Worm (Caenorhabditis elegans) whole organism, young adult: Measurements from ENCODE around the gene mup-4.
"Not testable (repeated sequence)": the region's sequence is repeated elsewhere in the genome, so short reads cannot be mapped to it uniquely, and the experiment has no call there.

Source experiments
- B0261.1 ChIP-seq: sonication (generic microtip); optimal IDR thresholded peaks from 2 replicates; lab custom pipeline; 2016; ENCODE audit warnings: mild to moderate bottlenecking, missing genetic modification characterization, moderate library complexity, missing compliant biosample characterization
- D2030.7 ChIP-seq: fragments of 200-800 bp; sonication (Bioruptor generic); IDR thresholded peaks from 2 replicates; pipeline ENCODE4 v1.3.6; 2022; ENCODE audit warnings: missing genetic modification reagents, missing genetic modification characterization, missing compliant biosample characterization
- F23B12.7 ChIP-seq: sonication (generic microtip); optimal IDR thresholded peaks from 2 replicates; lab custom pipeline; 2017; ENCODE audit warnings: missing genetic modification characterization, mild to moderate bottlenecking, missing compliant biosample characterization, antibody characterized with exemption, moderate library complexity; ENCODE audit not compliant: insufficient read depth
- F37B4.10 ChIP-seq: fragments of 200-800 bp; sonication (Bioruptor generic); IDR thresholded peaks from 2 replicates; pipeline ENCODE4 v1.3.6; 2022; ENCODE audit warnings: missing genetic modification characterization, missing compliant biosample characterization
- F57A8.1 ChIP-seq: fragments of 200-800 bp; sonication (Bioruptor generic); optimal IDR thresholded peaks from 2 replicates; lab custom pipeline; 2018; ENCODE audit warnings: mild to moderate bottlenecking, missing genetic modification characterization, moderate library complexity, missing compliant biosample characterization
- T26A5.8 ChIP-seq: sonication (generic microtip); optimal IDR thresholded peaks from 2 replicates; lab custom pipeline; 2016; ENCODE audit warnings: missing genetic modification characterization, missing compliant biosample characterization
- Y53F4B.3 ChIP-seq: fragments of 200-800 bp; sonication (Bioruptor generic); IDR thresholded peaks from 2 replicates; pipeline ENCODE4 v1.3.6; 2022; ENCODE audit warnings: missing genetic modification reagents, missing genetic modification characterization, missing compliant biosample characterization
- Y56A3A.18 ChIP-seq: fragments of 200-800 bp; sonication (Bioruptor generic); IDR thresholded peaks from 2 replicates; pipeline ENCODE4 v1.3.6; 2022; ENCODE audit warnings: missing genetic modification reagents, missing genetic modification characterization, missing compliant biosample characterization
- Y95B8A.8 ChIP-seq: fragments of 200-800 bp; sonication (Bioruptor generic); IDR thresholded peaks from 2 replicates; pipeline ENCODE4 v1.3.6; 2022; ENCODE audit warnings: missing genetic modification reagents, missing genetic modification characterization, missing compliant biosample characterization
- ZK185.1 ChIP-seq: sonication (generic microtip); optimal IDR thresholded peaks from 2 replicates; lab custom pipeline; 2016; ENCODE audit warnings: mild to moderate bottlenecking, missing genetic modification characterization, missing compliant biosample characterization; ENCODE audit not compliant: poor library complexity, severe bottlenecking
- akir-1 ChIP-seq: fragments of 200-800 bp; sonication (Bioruptor generic); optimal IDR thresholded peaks from 2 replicates; lab custom pipeline; 2018; ENCODE audit warnings: mild to moderate bottlenecking, missing genetic modification characterization, moderate library complexity, missing compliant biosample characterization
- attf-5 ChIP-seq: fragments of 200-800 bp; sonication (Bioruptor generic); optimal IDR thresholded peaks from 2 replicates; lab custom pipeline; 2018; ENCODE audit warnings: mild to moderate bottlenecking, missing genetic modification characterization, missing compliant biosample characterization
- attf-6 ChIP-seq: fragments of 200-800 bp; sonication (Bioruptor generic); IDR thresholded peaks from 2 replicates; pipeline ENCODE4 v1.3.6; 2022; ENCODE audit warnings: missing genetic modification reagents, missing genetic modification characterization, missing compliant biosample characterization
- bed-2 ChIP-seq: fragments of 200-800 bp; sonication (Bioruptor generic); IDR thresholded peaks from 2 replicates; pipeline ENCODE4 v1.3.6; 2022; ENCODE audit warnings: missing genetic modification reagents, missing genetic modification characterization, missing compliant biosample characterization
- chd-7 ChIP-seq: sonication (generic microtip); optimal IDR thresholded peaks from 2 replicates; lab custom pipeline; 2016; ENCODE audit warnings: mild to moderate bottlenecking, missing genetic modification characterization, moderate library complexity, missing compliant biosample characterization
- dox-1 ChIP-seq: fragments of 200-800 bp; sonication (Bioruptor generic); IDR thresholded peaks from 2 replicates; pipeline ENCODE4 v1.3.6; 2022; ENCODE audit warnings: missing genetic modification reagents, missing genetic modification characterization, missing compliant biosample characterization
- efl-1 ChIP-seq: fragments of 150-350 bp; optimal IDR thresholded peaks from 2 replicates; lab custom pipeline; 2014; ENCODE audit warnings: missing biosample characterization, missing genetic modification reagents, missing genetic modification characterization
- egl-44 ChIP-seq: fragments of 200-800 bp; sonication (Bioruptor generic); IDR thresholded peaks from 2 replicates; pipeline ENCODE4 v1.3.6; 2022; ENCODE audit warnings: missing genetic modification reagents, missing genetic modification characterization, missing compliant biosample characterization
- egrh-3 ChIP-seq: fragments of 200-800 bp; sonication (Bioruptor generic); IDR thresholded peaks from 2 replicates; pipeline ENCODE4 v1.3.6; 2022; ENCODE audit warnings: missing genetic modification reagents, missing genetic modification characterization, missing compliant biosample characterization
- ekl-4 ChIP-seq: fragments of 200-800 bp; sonication (Bioruptor generic); IDR thresholded peaks from 2 replicates; pipeline ENCODE4 v1.3.6; 2022; ENCODE audit warnings: missing genetic modification reagents, missing genetic modification characterization, missing compliant biosample characterization
- ets-4 ChIP-seq: fragments of 200-800 bp; sonication (Bioruptor generic); optimal IDR thresholded peaks from 2 replicates; lab custom pipeline; 2018; ENCODE audit warnings: mild to moderate bottlenecking, missing genetic modification characterization, missing compliant biosample characterization
- him-1 ChIP-seq: sonication (generic microtip); optimal IDR thresholded peaks from 2 replicates; lab custom pipeline; 2016; ENCODE audit warnings: missing genotype, missing genetic modification reagents, missing genetic modification characterization, missing compliant biosample characterization
- hmg-20 ChIP-seq: fragments of 200-800 bp; sonication (Bioruptor generic); IDR thresholded peaks from 2 replicates; pipeline ENCODE4 v1.3.6; 2022; ENCODE audit warnings: missing genetic modification reagents, missing genetic modification characterization, missing compliant biosample characterization
- lin-35 ChIP-seq, 3 experiments: fragments of 150-350 bp in 2 of 3; sonication (generic microtip) in 1 of 3; optimal IDR thresholded peaks; 2 replicates each; lab custom pipeline; 2014 to 2018; ENCODE audit warnings: missing biosample characterization in 3 of 3, missing genetic modification characterization in 3 of 3, missing genetic modification reagents in 3 of 3
- lin-54 ChIP-seq: fragments of 200-800 bp; sonication (Bioruptor generic); optimal IDR thresholded peaks from 2 replicates; lab custom pipeline; 2018; ENCODE audit warnings: mild to moderate bottlenecking, missing genetic modification characterization, missing compliant biosample characterization
- lir-1 ChIP-seq: fragments of 200-800 bp; sonication (Bioruptor generic); conservative IDR thresholded peaks from 2 replicates; pipeline ENCODE4 v1.3.6; 2022; ENCODE audit warnings: missing genetic modification reagents, missing genetic modification characterization, missing compliant biosample characterization
- lsl-1 ChIP-seq: fragments of 200-800 bp; sonication (Bioruptor generic); optimal IDR thresholded peaks from 2 replicates; lab custom pipeline; 2018; ENCODE audit warnings: mild to moderate bottlenecking, missing genetic modification characterization, moderate library complexity, missing compliant biosample characterization
- madf-10 ChIP-seq: sonication (generic microtip); optimal IDR thresholded peaks from 2 replicates; lab custom pipeline; 2016; ENCODE audit warnings: mild to moderate bottlenecking, missing genetic modification characterization, missing compliant biosample characterization
- madf-3 ChIP-seq: fragments of 200-800 bp; sonication (Bioruptor generic); IDR thresholded peaks from 2 replicates; pipeline ENCODE4 v1.3.6; 2022; ENCODE audit warnings: missing genetic modification reagents, missing genetic modification characterization, missing compliant biosample characterization
- madf-6 ChIP-seq: fragments of 200-800 bp; sonication (Bioruptor generic); IDR thresholded peaks from 2 replicates; pipeline ENCODE4 v1.3.6; 2022; ENCODE audit warnings: missing genetic modification reagents, missing genetic modification characterization, missing compliant biosample characterization
- mxl-1 ChIP-seq: sonication (generic microtip); optimal IDR thresholded peaks from 2 replicates; lab custom pipeline; 2016; ENCODE audit warnings: missing genetic modification characterization, missing compliant biosample characterization
- nfya-1 ChIP-seq: sonication (generic microtip); optimal IDR thresholded peaks from 2 replicates; lab custom pipeline; 2017; ENCODE audit warnings: antibody characterized with exemption, missing compliant biosample characterization, missing genetic modification characterization, borderline replicate concordance; ENCODE audit not compliant: insufficient read depth
- nfyb-1 ChIP-seq: fragments of 200-800 bp; sonication (Bioruptor generic); IDR thresholded peaks from 2 replicates; pipeline ENCODE4 v1.3.6; 2022; ENCODE audit warnings: missing genetic modification reagents, missing genetic modification characterization, missing compliant biosample characterization
- nhr-80 ChIP-seq: sonication (generic microtip); optimal IDR thresholded peaks from 2 replicates; lab custom pipeline; 2016; ENCODE audit warnings: missing genetic modification characterization, missing compliant biosample characterization
- nhr-90 ChIP-seq: sonication (generic microtip); optimal IDR thresholded peaks from 2 replicates; lab custom pipeline; 2016; ENCODE audit warnings: missing genotype, mild to moderate bottlenecking, missing genetic modification characterization, missing compliant biosample characterization
- pha-4 ChIP-seq: fragments of 150-350 bp; sonication (generic microtip); optimal IDR thresholded peaks from 2 replicates; lab custom pipeline; 2014; ENCODE audit warnings: missing biosample characterization, missing genetic modification reagents, missing genetic modification characterization
- repo-1 ChIP-seq: sonication (generic microtip); optimal IDR thresholded peaks from 2 replicates; lab custom pipeline; 2017; ENCODE audit warnings: mild to moderate bottlenecking, missing genetic modification characterization, missing compliant biosample characterization
- snpc-1.1 ChIP-seq: sonication (generic microtip); optimal IDR thresholded peaks from 2 replicates; lab custom pipeline; 2017; ENCODE audit warnings: missing genetic modification characterization, mild to moderate bottlenecking, missing compliant biosample characterization, antibody characterized with exemption, moderate library complexity, missing genotype, missing genetic modification reagents; ENCODE audit not compliant: insufficient read depth
- somi-1 ChIP-seq: fragments of 200-800 bp; sonication (Bioruptor generic); optimal IDR thresholded peaks from 2 replicates; lab custom pipeline; 2018; ENCODE audit warnings: mild to moderate bottlenecking, missing genetic modification characterization, missing compliant biosample characterization
- sptf-2 ChIP-seq: fragments of 200-800 bp; sonication (Bioruptor generic); optimal IDR thresholded peaks from 2 replicates; lab custom pipeline; 2018; ENCODE audit warnings: mild to moderate bottlenecking, missing genetic modification characterization, missing compliant biosample characterization
- tbp1 ChIP-seq: fragments of 200-800 bp; sonication (Bioruptor generic); optimal IDR thresholded peaks from 2 replicates; lab custom pipeline; 2018; ENCODE audit warnings: mild to moderate bottlenecking, missing genetic modification characterization, missing compliant biosample characterization
- xnd-1 ChIP-seq: sonication (generic microtip); optimal IDR thresholded peaks from 2 replicates; lab custom pipeline; 2016; ENCODE audit warnings: missing genotype, missing genetic modification reagents, missing genetic modification characterization, missing compliant biosample characterization
- ztf-26 ChIP-seq: sonication (generic microtip); optimal IDR thresholded peaks from 2 replicates; lab custom pipeline; 2017; ENCODE audit warnings: missing genetic modification characterization, missing compliant biosample characterization

Gene mup-4

DNA sequence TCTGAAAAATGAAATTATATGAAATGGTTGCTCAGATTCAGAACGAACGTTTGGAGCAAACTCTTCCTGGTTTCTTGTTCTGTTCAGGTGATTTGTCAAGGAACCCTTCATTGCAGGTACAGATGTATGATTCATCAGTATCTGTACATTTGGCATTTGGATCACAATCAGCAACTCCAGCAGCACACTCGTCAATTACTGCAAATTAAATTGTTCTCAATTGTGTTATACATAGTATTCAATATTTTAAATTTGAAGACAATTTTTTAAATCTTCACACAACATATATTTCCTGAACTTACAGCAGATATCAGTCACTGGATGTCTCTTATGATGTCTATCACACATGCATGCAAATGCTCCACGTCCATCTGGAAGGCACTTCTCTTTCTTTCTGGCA, 4.1 kb downstream of the mup-4 start:
- no peak for TF ChIP-seq lsl-1 (GFP tag; lab: Kevin White, UChicago)
- TF ChIP-seq B0261.1 (tag; lab: Kevin White, UChicago): no peak
- no peak for TF ChIP-seq snpc-1.1
- TF ChIP-seq Y56A3A.18 (GFP tag; lab: Robert Waterston, UW): no peak
- TF ChIP-seq lin-35 (GFP tag; optimal IDR thresholded peaks at IDR 0.05; lab: Kevin White, UChicago): no peak
- TF ChIP-seq nfyb-1 (GFP tag; lab: Robert Waterston, UW): no peak
- TF ChIP-seq ets-4 (GFP tag; lab: Kevin White, UChicago): no peak
- no peak for TF ChIP-seq attf-5

DNA sequence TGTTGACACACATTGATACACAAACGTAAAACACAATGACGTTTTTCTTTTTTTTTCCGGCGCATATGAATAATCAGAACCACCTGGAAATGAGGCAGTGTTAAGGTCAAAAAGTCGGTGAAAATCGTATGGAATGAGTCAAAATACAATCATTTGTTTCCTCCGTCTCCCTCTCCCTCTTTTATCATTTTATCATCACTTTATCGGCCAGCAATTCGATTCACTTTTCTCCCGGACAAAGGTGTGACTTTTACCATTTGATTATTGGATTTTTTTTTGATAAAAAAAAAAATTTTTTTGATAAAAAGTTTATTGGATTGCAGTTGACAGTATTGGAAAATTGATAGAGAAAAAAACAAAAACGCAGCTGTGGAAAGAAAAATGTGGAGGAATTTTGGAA, 10.0 kb downstream of the mup-4 start:
- TF ChIP-seq dox-1 (peak; percentile 62), pha-4 (tag; lab: Kevin White, UChicago) (no peak), nhr-80 (peak; percentile 96), ets-4 (GFP tag; lab: Kevin White, UChicago) (peak; percentile 61)

DNA sequence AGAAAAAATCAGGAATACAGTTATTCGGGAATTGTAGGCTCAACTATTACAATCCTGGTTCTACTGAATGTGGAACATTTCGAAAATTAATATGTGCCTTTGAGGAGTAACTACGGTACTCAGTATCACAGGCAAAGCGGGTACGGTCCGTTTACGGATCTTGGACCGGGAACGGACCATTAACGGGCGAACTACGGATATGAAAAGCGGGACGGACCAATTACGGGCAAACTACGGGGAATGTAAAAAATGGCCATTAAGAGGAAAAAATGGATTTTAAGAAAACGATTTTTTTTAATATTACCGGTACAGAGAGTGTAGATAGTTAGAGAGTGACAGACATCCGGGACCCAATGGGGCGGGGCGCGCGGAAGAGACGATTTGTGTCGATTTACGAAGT, 19.9 kb downstream of the mup-4 start, which contains the start of gene H14A12.5:
Gene H14A12.5 (minus strand): TSS at position 101 of the 400 bp plus-strand sequence.
- TF ChIP-seq Y95B8A.8 (GFP tag; lab: Robert Waterston, UW); mxl-1 (tag; lab: Kevin White, UChicago); F57A8.1 (GFP tag; lab: Kevin White, UChicago): not testable (repeated sequence)

DNA sequence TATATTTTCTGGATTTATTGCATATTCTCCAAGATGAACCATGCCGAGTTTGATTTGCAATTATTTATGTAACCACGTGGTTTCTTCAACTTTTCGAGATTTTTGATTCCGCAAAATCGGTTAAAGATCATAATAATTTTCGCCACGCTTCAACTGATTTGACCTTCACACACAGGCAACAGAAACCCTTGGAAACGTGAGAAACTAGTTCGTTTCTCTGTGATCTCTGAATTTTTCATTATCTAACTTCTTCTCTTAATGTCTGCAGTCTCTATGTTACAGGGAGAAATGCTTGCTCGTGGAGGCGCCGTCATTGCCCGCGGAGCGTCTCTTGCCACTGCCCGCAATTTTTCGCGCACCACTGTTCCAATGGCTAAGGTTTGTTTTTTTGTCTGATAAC, 23.6 kb downstream of the mup-4 start, which contains the start of gene fum-1:
Gene fum-1 (plus strand): TSS at position 259 of the 400 bp plus-strand sequence.
- TF ChIP-seq madf-10: peak; percentile 40
- TF ChIP-seq Y53F4B.3 (GFP tag; lab: Robert Waterston, UW): no peak
- peak; percentile 54 for TF ChIP-seq efl-1
- no peak for TF ChIP-seq akir-1
- TF ChIP-seq F37B4.10 (GFP tag; lab: Robert Waterston, UW): no peak
- TF ChIP-seq egl-44 (GFP tag; lab: Robert Waterston, UW): no peak
- peak; percentile 61 for TF ChIP-seq nhr-80
- TF ChIP-seq madf-6 (GFP tag; lab: Robert Waterston, UW): peak; percentile 40; the same call in 1 of the 2 replicates
- no peak for TF ChIP-seq D2030.7 (GFP tag; lab: Robert Waterston, UW)
- TF ChIP-seq sptf-2 (GFP tag; lab: Kevin White, UChicago): no peak
- TF ChIP-seq him-1: no peak
- peak; percentile 58 for TF ChIP-seq attf-5
- TF ChIP-seq madf-3 (GFP tag; lab: Robert Waterston, UW): no peak
- peak; percentile 10 for TF ChIP-seq lin-54 (GFP tag; lab: Kevin White, UChicago)
- TF ChIP-seq nfya-1: no peak
- TF ChIP-seq egrh-3: no peak
- TF ChIP-seq chd-7: no peak
- TF ChIP-seq repo-1 (tag; lab: Kevin White, UChicago): peak; percentile 80
- no peak for TF ChIP-seq T26A5.8
- TF ChIP-seq ztf-26: peak; percentile 55
- 0 out of 2 replicates have a peak, but pooled peaks have one; percentile 11 for TF ChIP-seq hmg-20
- TF ChIP-seq ZK185.1 (tag; lab: Kevin White, UChicago): no peak
- no peak for TF ChIP-seq F23B12.7 (tag; lab: Kevin White, UChicago)
- no peak for TF ChIP-seq lir-1
- TF ChIP-seq ekl-4: 0 out of 2 replicates have a peak, but pooled peaks have one; percentile 29
- TF ChIP-seq attf-6 (GFP tag; lab: Robert Waterston, UW): no peak
- no peak for TF ChIP-seq tbp1 (GFP tag; lab: Kevin White, UChicago)
- 0 out of 2 replicates have a peak, but pooled peaks have one; percentile 14 for TF ChIP-seq bed-2 (GFP tag; lab: Robert Waterston, UW)
- peak; percentile 58 for TF ChIP-seq somi-1 (GFP tag; lab: Kevin White, UChicago)
- TF ChIP-seq xnd-1 (tag; lab: Kevin White, UChicago): no peak
- no peak for TF ChIP-seq nhr-90 (tag; lab: Kevin White, UChicago)
